Worm (Caenorhabditis elegans) whole organism, L4 larva: ENCODE results near the gene brf-1.

Source experiments
- fos-1 ChIP-seq: fragments of 150-350 bp; optimal IDR thresholded peaks from 2 replicates; lab custom pipeline; 2014; ENCODE audit warnings: missing biosample characterization, missing genetic modification characterization
- lin-39 ChIP-seq: fragments of 150-350 bp; optimal IDR thresholded peaks from 2 replicates; lab custom pipeline; 2014; ENCODE audit warnings: missing biosample characterization, missing genetic modification reagents, missing genetic modification characterization
- nhr-11 ChIP-seq: fragments of 150-350 bp; optimal IDR thresholded peaks from 2 replicates; lab custom pipeline; 2014; ENCODE audit warnings: missing biosample characterization, missing genetic modification characterization
- nhr-6 ChIP-seq: fragments of 150-350 bp; optimal IDR thresholded peaks from 2 replicates; lab custom pipeline; 2014; ENCODE audit warnings: missing biosample characterization, missing genetic modification characterization
- nhr-77 ChIP-seq: fragments of 150-350 bp; optimal IDR thresholded peaks from 2 replicates; lab custom pipeline; 2014; ENCODE audit warnings: missing biosample characterization, missing genetic modification characterization
- saeg-2 ChIP-seq: fragments of 200-800 bp; sonication (Bioruptor generic); IDR thresholded peaks from 2 replicates; pipeline ENCODE4 v1.3.6; 2022; ENCODE audit warnings: missing genetic modification reagents, missing genetic modification characterization, missing compliant biosample characterization

- TF ChIP-seq nhr-77 (tag; lab: Kevin White, UChicago) (peak; percentile 51), fos-1 (no peak), lin-39 (tag; lab: Kevin White, UChicago) (no peak), nhr-6 (tag; lab: Kevin White, UChicago) (no peak), nhr-11 (tag; lab: Kevin White, UChicago) (no peak), saeg-2 (GFP tag; lab: Robert Waterston, UW) (no peak)
Measured at ce11 chrII:7287140-7287539, 18.5 kb upstream of the brf-1 start.
